Fruit fly (Drosophila melanogaster): Measurements from ENCODE around the gene Cnx99A.

Gene Cnx99A

DNA sequence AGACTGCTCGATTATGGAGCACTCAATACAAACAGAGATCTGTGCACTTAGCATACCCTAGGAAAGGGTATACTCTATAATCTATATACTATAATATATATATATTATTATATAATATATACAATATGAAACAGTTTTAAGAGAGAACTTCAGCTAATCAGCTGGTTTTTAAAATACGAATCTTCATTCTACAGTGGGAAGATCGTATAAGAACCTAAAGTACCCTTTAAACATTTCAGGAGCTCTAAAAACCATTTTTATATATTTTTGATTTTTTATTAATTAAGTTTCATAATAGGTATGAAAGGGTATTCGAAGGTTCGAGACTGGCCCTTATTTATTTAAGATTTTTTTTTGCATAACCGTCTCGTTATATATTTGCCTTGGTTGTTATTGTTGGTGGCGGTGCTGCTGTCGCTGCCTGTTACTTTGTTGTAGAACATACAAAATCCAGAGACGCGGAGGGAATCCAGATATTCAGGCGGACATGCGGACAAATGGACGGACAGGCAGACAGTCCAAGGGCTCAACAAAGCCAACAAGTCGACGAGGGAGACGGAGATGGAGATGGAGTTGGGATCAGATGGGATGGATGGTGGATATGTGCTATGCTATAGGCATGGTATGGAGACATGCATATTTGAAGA lies 39.8 kb downstream of the Cnx99A start (continued):
- no peak for TF ChIP-seq Vsx2 (GFP tag; optimal IDR thresholded peaks at IDR 0.05; ENCODE audit: partially characterized antibody)
- TF ChIP-seq CG9705 (GFP tag; optimal IDR thresholded peaks at IDR 0.05) = no peak
- peak; percentile 30 for TF ChIP-seq psq (GFP tag; optimal IDR thresholded peaks at IDR 0.05)
- TF ChIP-seq dl (GFP tag; optimal IDR thresholded peaks at IDR 0.05; ENCODE audit: insufficient read depth in 1 of 2, partially characterized antibody in 2 of 2) = no peak
- no peak for TF ChIP-seq CrebA (GFP tag; optimal IDR thresholded peaks at IDR 0.05; ENCODE audit: borderline replicate concordance)
- TF ChIP-seq Hr83 (GFP tag; optimal IDR thresholded peaks at IDR 0.05; ENCODE audit: poor library complexity, severe bottlenecking) = no peak

DNA sequence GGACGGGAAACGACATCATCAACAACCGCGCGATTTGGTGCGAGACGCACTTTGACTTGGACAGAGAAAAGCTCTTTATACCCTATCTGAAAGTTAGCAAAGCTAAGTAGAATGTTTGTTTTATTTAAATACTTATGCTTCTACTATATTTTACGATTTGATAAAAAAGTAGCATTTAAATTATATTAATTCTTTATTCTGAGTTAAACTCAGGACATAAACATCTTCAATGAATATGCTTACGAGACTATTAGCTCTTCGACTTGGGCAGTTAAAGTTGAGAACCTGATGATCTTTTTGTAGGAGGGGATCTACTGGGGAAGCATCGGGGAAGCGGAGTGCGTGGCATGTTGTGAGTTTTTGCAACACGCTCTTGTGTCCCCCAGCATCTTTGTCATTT lies 41.7 kb downstream of the Cnx99A start:
- no peak for TF ChIP-seq usp (GFP tag; optimal IDR thresholded peaks at IDR 0.05)
- no peak for TF ChIP-seq Hr78 (GFP tag; optimal IDR thresholded peaks at IDR 0.05)
- no peak for TF ChIP-seq Mio (GFP tag; optimal IDR thresholded peaks at IDR 0.05)
- no peak for TF ChIP-seq Hr83 (GFP tag; optimal IDR thresholded peaks at IDR 0.05; ENCODE audit: poor library complexity, severe bottlenecking)
- TF ChIP-seq Vsx2 (GFP tag; optimal IDR thresholded peaks at IDR 0.05; ENCODE audit: partially characterized antibody) = no peak
- peak; percentile 70 for TF ChIP-seq h (GFP tag; optimal IDR thresholded peaks at IDR 0.05)
- no peak for TF ChIP-seq Dfd (GFP tag; optimal IDR thresholded peaks at IDR 0.05)
- peak; percentile 16 for TF ChIP-seq dmrt93B (GFP tag; optimal IDR thresholded peaks at IDR 0.05)
- TF ChIP-seq GATAd (GFP tag; optimal IDR thresholded peaks at IDR 0.05) = no peak
- TF ChIP-seq sage (GFP tag; optimal IDR thresholded peaks at IDR 0.05) = no peak
- TF ChIP-seq rgr (GFP tag; optimal IDR thresholded peaks at IDR 0.05) = peak; percentile 51
- no peak for TF ChIP-seq N (GFP tag; optimal IDR thresholded peaks at IDR 0.05)
- TF ChIP-seq foxo (GFP tag; optimal IDR thresholded peaks at IDR 0.05) = peak in 1 of 2 experiments; percentile 68
- TF ChIP-seq Hnf4 (GFP tag; optimal IDR thresholded peaks at IDR 0.05) = peak; percentile 31
- TF ChIP-seq Abd-B (GFP tag; optimal IDR thresholded peaks at IDR 0.05) = no peak
- peak; percentile 72 for TF ChIP-seq fru (GFP tag; optimal IDR thresholded peaks at IDR 0.05)
- TF ChIP-seq dsf (GFP tag; optimal IDR thresholded peaks at IDR 0.05; ENCODE audit: borderline replicate concordance) = no peak
- TF ChIP-seq psq (GFP tag; optimal IDR thresholded peaks at IDR 0.05) = peak; percentile 58
- TF ChIP-seq CrebA (GFP tag; optimal IDR thresholded peaks at IDR 0.05; ENCODE audit: borderline replicate concordance) = peak; percentile 24
- no peak for TF ChIP-seq tai (GFP tag; optimal IDR thresholded peaks at IDR 0.05)
- TF ChIP-seq CG32264 (GFP tag; optimal IDR thresholded peaks at IDR 0.05) = no peak
- TF ChIP-seq Rel (GFP tag; optimal IDR thresholded peaks at IDR 0.05) = no peak
- TF ChIP-seq Rel (tag; optimal IDR thresholded peaks at IDR 0.05) = no peak
- TF ChIP-seq OdsH (GFP tag; optimal IDR thresholded peaks at IDR 0.05) = peak; percentile 75
- peak; percentile 22 for TF ChIP-seq Sp1 (GFP tag; optimal IDR thresholded peaks at IDR 0.05)
- TF ChIP-seq jim (GFP tag; optimal IDR thresholded peaks at IDR 0.05) = no peak
- TF ChIP-seq CG9705 (GFP tag; optimal IDR thresholded peaks at IDR 0.05) = no peak
- peak; percentile 47 for TF ChIP-seq brk (GFP tag; optimal IDR thresholded peaks at IDR 0.05)
- TF ChIP-seq br (GFP tag; optimal IDR thresholded peaks at IDR 0.05) = peak; percentile 13
- no peak for TF ChIP-seq dl (GFP tag; optimal IDR thresholded peaks at IDR 0.05; ENCODE audit: insufficient read depth in 1 of 2, partially characterized antibody in 2 of 2)
- TF ChIP-seq lola (GFP tag; optimal IDR thresholded peaks at IDR 0.05) = no peak
- peak; percentile 42 for TF ChIP-seq HLH106 (tag; optimal IDR thresholded peaks at IDR 0.05)
- TF ChIP-seq Dif (GFP tag; optimal IDR thresholded peaks at IDR 0.05; ENCODE audit: partially characterized antibody) = no peak
- TF ChIP-seq ey (GFP tag; optimal IDR thresholded peaks at IDR 0.05) = peak; percentile 71
- peak; percentile 67 for TF ChIP-seq woc (GFP tag; optimal IDR thresholded peaks at IDR 0.05)
- TF ChIP-seq sv (GFP tag; optimal IDR thresholded peaks at IDR 0.05) = no peak
- TF ChIP-seq Jra (GFP tag; optimal IDR thresholded peaks at IDR 0.05) = no peak
- no peak for TF ChIP-seq Myc (optimal IDR thresholded peaks at IDR 0.05)
- no peak for TF ChIP-seq pan (optimal IDR thresholded peaks at IDR 0.05)

All from whole organism, wandering third instar larva.